Worm (Caenorhabditis elegans) whole organism, L4 larva: ENCODE results near the gene srw-95.

Experiments used
- F37D6.2 ChIP-seq: sonication (generic microtip); optimal IDR thresholded peaks from 2 replicates; lab custom pipeline; 2016; ENCODE audit warnings: mild to moderate bottlenecking, missing genetic modification characterization, missing compliant biosample characterization
- F44E2.7 ChIP-seq: fragments of 200-800 bp; sonication (Bioruptor generic); IDR thresholded peaks from 2 replicates; pipeline ENCODE4 v2.1.2; 2022; ENCODE audit warnings: missing genetic modification characterization, missing compliant biosample characterization
- F49E8.2 ChIP-seq: sonication (generic microtip); optimal IDR thresholded peaks from 2 replicates; lab custom pipeline; 2016; ENCODE audit warnings: missing compliant biosample characterization, mild to moderate bottlenecking, missing genetic modification characterization, borderline replicate concordance
- R02D3.7 ChIP-seq: fragments of 150-350 bp; sonication (generic microtip); optimal IDR thresholded peaks from 3 replicates; lab custom pipeline; 2014; ENCODE audit warnings: missing biosample characterization, missing genetic modification characterization
- Y48G9A.11 ChIP-seq: fragments of 200-800 bp; sonication (Bioruptor generic); IDR thresholded peaks from 2 replicates; pipeline ENCODE4 v1.3.6; 2022; ENCODE audit warnings: missing genetic modification reagents, missing genetic modification characterization, missing compliant biosample characterization
- Y5F2A.4 ChIP-seq: fragments of 200-800 bp; sonication (Bioruptor generic); optimal IDR thresholded peaks from 2 replicates; lab custom pipeline; 2018; ENCODE audit warnings: mild to moderate bottlenecking, missing genetic modification characterization, missing compliant biosample characterization
- ZK337.2 ChIP-seq: fragments of 200-800 bp; sonication (Bioruptor generic); IDR thresholded peaks from 2 replicates; pipeline ENCODE4 v1.3.6; 2022; ENCODE audit warnings: missing genetic modification reagents, missing genetic modification characterization, missing compliant biosample characterization
- aly-2 ChIP-seq: sonication (generic microtip); optimal IDR thresholded peaks from 2 replicates; lab custom pipeline; 2018; ENCODE audit warnings: missing biosample characterization, missing genetic modification characterization
- ceh-32 ChIP-seq: sonication (generic microtip); optimal IDR thresholded peaks from 2 replicates; lab custom pipeline; 2016; ENCODE audit warnings: mild to moderate bottlenecking, missing genetic modification characterization, missing compliant biosample characterization; ENCODE audit not compliant: poor library complexity
- ceh-62 ChIP-seq: sonication (generic microtip); optimal IDR thresholded peaks from 2 replicates; lab custom pipeline; 2017; ENCODE audit warnings: missing biosample characterization, missing genetic modification characterization
- daf-16 ChIP-seq, 3 experiments: sonication (generic microtip); optimal IDR thresholded peaks; 2 replicates each; lab custom pipeline; 2016 to 2017; ENCODE audit warnings: missing genetic modification characterization in 3 of 3, missing genetic modification reagents in 3 of 3, mild to moderate bottlenecking in 2 of 3, missing compliant biosample characterization in 2 of 3, missing biosample characterization in 1 of 3, moderate library complexity in 1 of 3
- dmd-9 ChIP-seq: fragments of 200-800 bp; sonication (Bioruptor generic); IDR thresholded peaks from 2 replicates; pipeline ENCODE4 v1.3.6; 2022; ENCODE audit warnings: missing genetic modification reagents, missing genetic modification characterization, missing compliant biosample characterization
- dpl-1 ChIP-seq: fragments of 150-350 bp; optimal IDR thresholded peaks from 2 replicates; lab custom pipeline; 2014; ENCODE audit warnings: missing biosample characterization, missing genetic modification reagents, missing genetic modification characterization
- dve-1 ChIP-seq: sonication (generic microtip); optimal IDR thresholded peaks from 2 replicates; lab custom pipeline; 2017; ENCODE audit warnings: antibody characterized with exemption, mild to moderate bottlenecking, missing genetic modification characterization, missing compliant biosample characterization; ENCODE audit not compliant: insufficient read depth
- egl-27 ChIP-seq: sonication (generic microtip); optimal IDR thresholded peaks from 3 replicates; lab custom pipeline; 2017; ENCODE audit warnings: missing biosample characterization, missing genetic modification reagents, missing genetic modification characterization
- hlh-11 ChIP-seq: fragments of 200-800 bp; sonication (Bioruptor generic); optimal IDR thresholded peaks from 2 replicates; lab custom pipeline; 2018; ENCODE audit warnings: mild to moderate bottlenecking, missing genetic modification characterization, missing compliant biosample characterization
- hlh-30 ChIP-seq: sonication (generic microtip); optimal IDR thresholded peaks from 2 replicates; lab custom pipeline; 2017; ENCODE audit warnings: antibody characterized with exemption, mild to moderate bottlenecking, missing genetic modification characterization, missing compliant biosample characterization; ENCODE audit not compliant: insufficient read depth
- lim-7 ChIP-seq: fragments of 200-800 bp; sonication (Bioruptor generic); IDR thresholded peaks from 2 replicates; pipeline ENCODE4 v1.3.6; 2022; ENCODE audit warnings: missing genetic modification characterization, missing compliant biosample characterization
- lin-29 ChIP-seq: fragments of 200-800 bp; sonication (Bioruptor generic); IDR thresholded peaks from 2 replicates; pipeline ENCODE4 v1.3.6; 2022; ENCODE audit warnings: missing genetic modification reagents, missing genetic modification characterization, missing compliant biosample characterization
- lin-38 ChIP-seq: fragments of 200-800 bp; sonication (Bioruptor generic); IDR thresholded peaks from 2 replicates; pipeline ENCODE4 v1.3.6; 2022; ENCODE audit warnings: missing genetic modification reagents, missing genetic modification characterization, missing compliant biosample characterization
- lsy-2 ChIP-seq, 2 experiments: fragments of 150-350 bp in 1 of 2; sonication (generic microtip) in 1 of 2; optimal IDR thresholded peaks; 2 replicates each; lab custom pipeline; 2014 to 2017; ENCODE audit warnings: missing biosample characterization in 2 of 2, missing genetic modification characterization in 2 of 2
- mdl-1 ChIP-seq, 2 experiments: fragments of 150-350 bp in 1 of 2; sonication (generic microtip) in 1 of 2; optimal IDR thresholded peaks; 2 replicates each; lab custom pipeline; 2014 to 2017; ENCODE audit warnings: missing biosample characterization in 2 of 2, missing genetic modification characterization in 2 of 2
- mdt-29 ChIP-seq: fragments of 200-800 bp; sonication (Bioruptor generic); IDR thresholded peaks from 2 replicates; pipeline ENCODE4 v1.3.6; 2022; ENCODE audit warnings: missing genetic modification reagents, missing genetic modification characterization, missing compliant biosample characterization
- mep-1 ChIP-seq: fragments of 150-350 bp; sonication (generic microtip); optimal IDR thresholded peaks from 3 replicates; lab custom pipeline; 2014; ENCODE audit warnings: missing biosample characterization, missing genetic modification characterization
- mes-2 ChIP-seq: sonication (generic microtip); optimal IDR thresholded peaks from 2 replicates; lab custom pipeline; 2016; ENCODE audit warnings: missing genotype, mild to moderate bottlenecking, missing genetic modification characterization, missing compliant biosample characterization; ENCODE audit not compliant: poor library complexity, severe bottlenecking
- nhr-102 ChIP-seq: sonication (generic microtip); optimal IDR thresholded peaks from 2 replicates; lab custom pipeline; 2016; ENCODE audit warnings: mild to moderate bottlenecking, missing genetic modification characterization, moderate library complexity, missing compliant biosample characterization
- nhr-111 ChIP-seq: fragments of 200-800 bp; sonication (Bioruptor generic); optimal IDR thresholded peaks from 2 replicates; lab custom pipeline; 2018; ENCODE audit warnings: mild to moderate bottlenecking, missing genetic modification characterization, missing compliant biosample characterization
- nhr-25 ChIP-seq: sonication (generic microtip); optimal IDR thresholded peaks from 2 replicates; lab custom pipeline; 2017; ENCODE audit warnings: missing genetic modification characterization, mild to moderate bottlenecking, missing compliant biosample characterization, antibody characterized with exemption, moderate library complexity, borderline replicate concordance; ENCODE audit not compliant: insufficient read depth
- nhr-28 ChIP-seq: fragments of 150-350 bp; optimal IDR thresholded peaks from 2 replicates; lab custom pipeline; 2014; ENCODE audit warnings: missing biosample characterization, missing genetic modification characterization
- nhr-41 ChIP-seq: fragments of 200-800 bp; sonication (Bioruptor generic); IDR thresholded peaks from 2 replicates; pipeline ENCODE4 v1.3.6; 2022; ENCODE audit warnings: missing genetic modification reagents, missing genetic modification characterization, missing compliant biosample characterization
- nhr-42 ChIP-seq: fragments of 200-800 bp; sonication (Bioruptor generic); IDR thresholded peaks from 2 replicates; pipeline ENCODE4 v1.3.6; 2022; ENCODE audit warnings: missing genetic modification characterization, missing compliant biosample characterization
- nhr-6 ChIP-seq: fragments of 150-350 bp; optimal IDR thresholded peaks from 2 replicates; lab custom pipeline; 2014; ENCODE audit warnings: missing biosample characterization, missing genetic modification characterization
- nhr-76 ChIP-seq: fragments of 150-350 bp; optimal IDR thresholded peaks from 2 replicates; lab custom pipeline; 2014; ENCODE audit warnings: missing biosample characterization, missing genetic modification characterization
- nhr-77 ChIP-seq: fragments of 150-350 bp; optimal IDR thresholded peaks from 2 replicates; lab custom pipeline; 2014; ENCODE audit warnings: missing biosample characterization, missing genetic modification characterization
- pqm-1 ChIP-seq: sonication (generic microtip); optimal IDR thresholded peaks from 2 replicates; lab custom pipeline; 2017; ENCODE audit warnings: missing biosample characterization, missing genetic modification characterization
- rbr-2 ChIP-seq: sonication (generic microtip); optimal IDR thresholded peaks from 2 replicates; lab custom pipeline; 2016; ENCODE audit warnings: missing genotype, missing genetic modification characterization, missing compliant biosample characterization
- set-16 ChIP-seq: fragments of 200-800 bp; sonication (Bioruptor generic); IDR thresholded peaks from 2 replicates; pipeline ENCODE4 v1.3.6; 2022; ENCODE audit warnings: missing genetic modification reagents, missing genetic modification characterization, missing compliant biosample characterization
- snpc-1.2 ChIP-seq: fragments of 200-800 bp; sonication (Bioruptor generic); IDR thresholded peaks from 2 replicates; pipeline ENCODE4 v1.3.6; 2022; ENCODE audit warnings: missing genetic modification reagents, missing genetic modification characterization, missing compliant biosample characterization
- snpc-4 ChIP-seq: fragments of 150-350 bp; optimal IDR thresholded peaks from 2 replicates; lab custom pipeline; 2014; ENCODE audit warnings: missing biosample characterization, missing genetic modification characterization
- tra-1 ChIP-seq: fragments of 200-800 bp; sonication (Bioruptor generic); IDR thresholded peaks from 2 replicates; pipeline ENCODE4 v1.3.6; 2022; ENCODE audit warnings: missing genetic modification reagents, missing genetic modification characterization, missing compliant biosample characterization
- unc-39 ChIP-seq: sonication (generic microtip); optimal IDR thresholded peaks from 2 replicates; lab custom pipeline; 2017; ENCODE audit warnings: missing biosample characterization, missing genetic modification characterization
- zfp-2 ChIP-seq: sonication (generic microtip); optimal IDR thresholded peaks from 2 replicates; lab custom pipeline; 2016; ENCODE audit warnings: mild to moderate bottlenecking, missing genetic modification characterization, missing compliant biosample characterization
- zfp-3 ChIP-seq: fragments of 200-800 bp; sonication (Bioruptor generic); conservative IDR thresholded peaks from 2 replicates; pipeline ENCODE4 v1.3.6; 2022; ENCODE audit warnings: missing genetic modification reagents, missing genetic modification characterization, missing compliant biosample characterization
- zip-11 ChIP-seq: fragments of 200-800 bp; sonication (Bioruptor generic); IDR thresholded peaks from 2 replicates; pipeline ENCODE4 v1.3.6; 2022; ENCODE audit warnings: missing genetic modification characterization, missing compliant biosample characterization
- zip-2 ChIP-seq: fragments of 150-350 bp; optimal IDR thresholded peaks from 2 replicates; lab custom pipeline; 2014; ENCODE audit warnings: missing biosample characterization, missing genetic modification characterization

The srw-95 gene

DNA sequence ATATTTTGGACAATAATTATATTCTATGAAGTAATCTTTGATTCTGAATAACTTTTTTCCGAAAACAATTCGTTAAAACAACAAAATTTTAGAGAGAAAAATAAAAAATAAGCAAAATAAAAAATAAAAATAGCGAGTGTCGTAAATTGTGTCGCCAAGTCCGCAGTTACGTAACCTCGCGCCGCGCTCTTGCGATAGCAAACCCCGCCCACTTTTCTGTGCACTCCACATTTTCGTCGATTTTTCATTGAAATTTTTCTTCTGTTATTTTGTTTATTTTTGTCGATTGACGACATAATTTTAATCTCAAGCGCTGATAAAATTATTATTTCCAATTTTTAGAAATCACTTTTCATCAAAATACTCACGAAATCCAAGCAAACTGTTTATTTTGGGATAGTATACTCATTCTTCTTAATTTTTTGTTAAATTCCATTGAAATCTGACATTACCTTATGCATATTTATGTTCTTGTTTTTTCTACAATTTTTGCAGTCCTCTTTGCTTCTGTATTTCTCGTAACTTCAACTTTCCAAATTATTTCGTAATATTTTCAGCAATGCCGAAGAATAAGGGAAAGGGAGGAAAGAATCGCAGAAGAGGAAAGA lies 1.4 kb upstream of the srw-95 start, which contains the start of gene eif-1.A:
TSS of gene eif-1.A (plus strand) at position 558 of the 608 bp plus-strand sequence.
- TF ChIP-seq lsy-2 (tag; optimal IDR thresholded peaks at IDR 0.05; lab: Kevin White, UChicago): peak in 1 of 2 experiments; percentile 85
- TF ChIP-seq nhr-111 (GFP tag; lab: Kevin White, UChicago): no peak
- TF ChIP-seq hlh-30 (tag; lab: Kevin White, UChicago): peak; percentile 26
- TF ChIP-seq rbr-2 (tag; lab: Kevin White, UChicago): peak; percentile 24
- no peak for TF ChIP-seq zfp-2 (tag; lab: Kevin White, UChicago)
- no peak for TF ChIP-seq snpc-4 (tag; lab: Kevin White, UChicago)
- peak; percentile 29 for TF ChIP-seq hlh-11 (tag; lab: Kevin White, UChicago)
- TF ChIP-seq lin-38 (GFP tag; lab: Robert Waterston, UW): peak; percentile 66
- TF ChIP-seq nhr-6 (tag; lab: Kevin White, UChicago): peak; percentile 45
- TF ChIP-seq dve-1 (tag; lab: Kevin White, UChicago): peak; percentile 37
- no peak for TF ChIP-seq lim-7 (GFP tag; lab: Robert Waterston, UW)
- no peak for TF ChIP-seq lin-29 (GFP tag; lab: Robert Waterston, UW)
- TF ChIP-seq mes-2 (tag; lab: Kevin White, UChicago): peak; percentile 87
- no peak for TF ChIP-seq zip-2 (tag; lab: Kevin White, UChicago)
- peak; percentile 47 for TF ChIP-seq dpl-1 (GFP tag; lab: Kevin White, UChicago)
- TF ChIP-seq nhr-28: peak; percentile 51
- TF ChIP-seq dmd-9: no peak
- peak; percentile 61 for TF ChIP-seq mep-1 (tag; lab: Kevin White, UChicago)
- TF ChIP-seq nhr-77: peak; percentile 30
- TF ChIP-seq Y5F2A.4 (GFP tag; lab: Kevin White, UChicago): no peak
- TF ChIP-seq mdt-29 (GFP tag; lab: Robert Waterston, UW): no peak
- TF ChIP-seq snpc-1.2: peak; percentile 24; the same call in 1 of the 2 replicates
- no peak for TF ChIP-seq daf-16 (GFP tag; optimal IDR thresholded peaks at IDR 0.05; lab: Kevin White, UChicago)
- peak; percentile 40 for TF ChIP-seq daf-16 (tag; optimal IDR thresholded peaks at IDR 0.05; lab: Kevin White, UChicago)
- TF ChIP-seq, all 104 proteins: peak for 14

- TF ChIP-seq nhr-41 (GFP tag; lab: Robert Waterston, UW): no peak
- TF ChIP-seq tra-1 (GFP tag; lab: Robert Waterston, UW): no peak
- no peak for TF ChIP-seq zfp-2 (tag; lab: Kevin White, UChicago)
- no peak for TF ChIP-seq zip-11
- no peak for TF ChIP-seq F44E2.7 (GFP tag; lab: Robert Waterston, UW)
- no peak for TF ChIP-seq nhr-42 (GFP tag; lab: Robert Waterston, UW)
- no peak for TF ChIP-seq lim-7 (GFP tag; lab: Robert Waterston, UW)
- no peak for TF ChIP-seq nhr-76 (tag; lab: Kevin White, UChicago)
- TF ChIP-seq ZK337.2 (GFP tag; lab: Robert Waterston, UW): no peak
- no peak for TF ChIP-seq ceh-62 (tag; lab: Kevin White, UChicago)
- no peak for TF ChIP-seq nhr-25 (tag; lab: Kevin White, UChicago)
Measured at ce11 chrIV:4814185-4814584, 2.3 kb downstream of the srw-95 start, which contains the start of gene srw-94. Gene srw-94, plus strand, starts transcription at chrIV:4814485.

DNA sequence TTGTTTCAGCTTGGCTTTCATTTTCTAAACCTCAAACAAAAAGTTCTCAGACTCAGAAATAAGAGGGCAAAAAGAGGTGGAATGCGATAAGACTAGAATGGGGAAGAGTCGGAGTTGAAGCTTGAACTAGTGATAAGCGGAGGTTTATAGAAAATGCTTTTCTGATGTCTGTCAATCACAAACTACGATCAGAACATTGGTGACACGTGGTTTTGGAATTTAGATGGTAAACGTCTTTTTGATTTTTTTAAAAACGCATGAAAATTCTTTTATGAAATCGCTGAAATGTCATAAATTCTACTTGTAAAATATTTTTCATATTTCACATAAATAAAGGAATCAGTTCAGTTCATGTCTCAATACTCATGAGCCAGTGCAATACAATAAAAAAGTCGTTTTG lies 9.2 kb downstream of the srw-95 start, which contains the start of gene H06H21.8:
TSS of gene H06H21.8 (minus strand) at position 78 of the 400 bp plus-strand sequence.
- no peak for TF ChIP-seq zfp-2 (tag; lab: Kevin White, UChicago)
- TF ChIP-seq egl-27 (tag; lab: Kevin White, UChicago): no peak
- TF ChIP-seq R02D3.7 (tag; lab: Kevin White, UChicago): no peak
- TF ChIP-seq pqm-1 (tag; lab: Kevin White, UChicago): peak; percentile 42
- TF ChIP-seq nhr-102: no peak
- no peak for TF ChIP-seq snpc-4 (tag; lab: Kevin White, UChicago)
- TF ChIP-seq F44E2.7 (GFP tag; lab: Robert Waterston, UW): no peak
- TF ChIP-seq unc-39 (tag; lab: Kevin White, UChicago): no peak
- peak; percentile 83 for TF ChIP-seq dve-1 (tag; lab: Kevin White, UChicago)
- TF ChIP-seq aly-2 (tag; lab: Kevin White, UChicago): no peak
- TF ChIP-seq mdl-1 (tag; optimal IDR thresholded peaks at IDR 0.05; lab: Kevin White, UChicago): peak in 1 of 2 experiments; percentile 3
- TF ChIP-seq zfp-3 (GFP tag; lab: Robert Waterston, UW): no peak
- TF ChIP-seq nhr-6 (tag; lab: Kevin White, UChicago): no peak
- no peak for TF ChIP-seq F37D6.2 (tag; lab: Kevin White, UChicago)
- TF ChIP-seq set-16 (GFP tag; lab: Robert Waterston, UW): no peak
- no peak for TF ChIP-seq daf-16 (GFP tag; optimal IDR thresholded peaks at IDR 0.05; lab: Kevin White, UChicago)
- TF ChIP-seq daf-16 (tag; optimal IDR thresholded peaks at IDR 0.05; lab: Kevin White, UChicago): peak; percentile 70
- no peak for TF ChIP-seq Y48G9A.11 (GFP tag; lab: Robert Waterston, UW)
- TF ChIP-seq ceh-32: no peak
- no peak for TF ChIP-seq zip-11
- TF ChIP-seq F49E8.2 (tag; lab: Kevin White, UChicago): no peak
